Fruit fly (Drosophila melanogaster) whole organism, adult: ENCODE measurements around the gene CG13720.

Experiments used
- CG11617 ChIP-seq: fragments of 200-800 bp; sonication (Bioruptor generic); optimal IDR thresholded peaks from 2 replicates; lab custom pipeline; 2017; ENCODE audit warnings: mild to moderate bottlenecking, missing biosample characterization, missing genetic modification reagents, missing genetic modification characterization
- CG12768 ChIP-seq: fragments of 200-800 bp; sonication (Bioruptor generic); optimal IDR thresholded peaks from 2 replicates; lab custom pipeline; 2017; ENCODE audit warnings: missing biosample characterization, missing genetic modification characterization, mild to moderate bottlenecking, moderate library complexity, missing genetic modification reagents
- CG14711 ChIP-seq: fragments of 200-800 bp; sonication (Bioruptor generic); optimal IDR thresholded peaks from 2 replicates; lab custom pipeline; 2018; ENCODE audit warnings: missing biosample characterization, mild to moderate bottlenecking, missing genetic modification characterization, moderate library complexity
- CG1620 ChIP-seq: fragments of 200-800 bp; sonication (Bioruptor generic); optimal IDR thresholded peaks from 2 replicates; lab custom pipeline; 2016; ENCODE audit warnings: missing biosample characterization, missing genetic modification characterization
- CG33017 ChIP-seq: fragments of 200-800 bp; sonication (Bioruptor generic); optimal IDR thresholded peaks from 2 replicates; lab custom pipeline; 2018; ENCODE audit warnings: missing biosample characterization, mild to moderate bottlenecking, missing genetic modification characterization, moderate library complexity
- CG5204 ChIP-seq: fragments of 200-800 bp; sonication (Bioruptor generic); optimal IDR thresholded peaks from 2 replicates; lab custom pipeline; 2016; ENCODE audit warnings: missing biosample characterization, missing genetic modification characterization
- CG7045 ChIP-seq: fragments of 200-800 bp; sonication (Bioruptor generic); optimal IDR thresholded peaks from 2 replicates; lab custom pipeline; 2017; ENCODE audit warnings: missing biosample characterization, mild to moderate bottlenecking, missing genetic modification characterization
- CG7101 ChIP-seq: fragments of 200-800 bp; sonication (Bioruptor generic); optimal IDR thresholded peaks from 2 replicates; lab custom pipeline; 2018; ENCODE audit warnings: missing biosample characterization, mild to moderate bottlenecking, missing genetic modification characterization, moderate library complexity
- Clk ChIP-seq: fragments of 200-800 bp; sonication (Bioruptor generic); optimal IDR thresholded peaks from 2 replicates; lab custom pipeline; 2017; ENCODE audit warnings: missing biosample characterization, missing genetic modification characterization
- Crg-1 ChIP-seq: fragments of 200-800 bp; sonication (Bioruptor generic); optimal IDR thresholded peaks from 2 replicates; lab custom pipeline; 2016; ENCODE audit warnings: missing biosample characterization, missing genetic modification characterization
- Hr96 ChIP-seq: fragments of 200-800 bp; sonication (Bioruptor generic); optimal IDR thresholded peaks from 2 replicates; lab custom pipeline; 2016; ENCODE audit warnings: missing biosample characterization, missing genetic modification characterization
- Mnt ChIP-seq: fragments of 200-800 bp; sonication (Bioruptor generic); optimal IDR thresholded peaks from 2 replicates; lab custom pipeline; 2016; ENCODE audit warnings: missing biosample characterization, mild to moderate bottlenecking, missing genetic modification characterization
- bab1 ChIP-seq: fragments of 200-800 bp; sonication (Bioruptor generic); optimal IDR thresholded peaks from 3 replicates; lab custom pipeline; 2019; ENCODE audit warnings: missing biosample characterization, mild to moderate bottlenecking, missing genetic modification characterization, moderate library complexity
- cic ChIP-seq: fragments of 200-800 bp; sonication (Bioruptor generic); optimal IDR thresholded peaks from 2 replicates; lab custom pipeline; 2017; ENCODE audit warnings: missing biosample characterization, mild to moderate bottlenecking, missing genetic modification characterization, moderate library complexity
- cnc ChIP-seq, 2 experiments: fragments of >200 bp; optimal IDR thresholded peaks; 2 replicates each; lab custom pipeline; 2017
- kay ChIP-seq: fragments of 200-800 bp; sonication (Bioruptor generic); peaks from one replicate; lab custom pipeline; 2016; ENCODE audit warnings: missing biosample characterization, missing genetic modification characterization, borderline replicate concordance
- ovo ChIP-seq: fragments of 200-800 bp; sonication (Bioruptor generic); optimal IDR thresholded peaks from 2 replicates; lab custom pipeline; 2016; ENCODE audit warnings: missing biosample characterization, missing genetic modification characterization
- pad ChIP-seq: fragments of 200-800 bp; sonication (Bioruptor generic); optimal IDR thresholded peaks from 3 replicates; lab custom pipeline; 2017; ENCODE audit warnings: missing biosample characterization, missing genetic modification characterization, mild to moderate bottlenecking, moderate library complexity, missing genetic modification reagents
- tj ChIP-seq: fragments of 200-800 bp; sonication (Bioruptor generic); optimal IDR thresholded peaks from 3 replicates; lab custom pipeline; 2017; ENCODE audit warnings: missing biosample characterization, mild to moderate bottlenecking, missing genetic modification characterization, moderate library complexity
- toe ChIP-seq: fragments of 200-800 bp; sonication (Bioruptor generic); optimal IDR thresholded peaks from 2 replicates; lab custom pipeline; 2016; ENCODE audit warnings: missing biosample characterization, missing genetic modification characterization

CG13720 gene

DNA sequence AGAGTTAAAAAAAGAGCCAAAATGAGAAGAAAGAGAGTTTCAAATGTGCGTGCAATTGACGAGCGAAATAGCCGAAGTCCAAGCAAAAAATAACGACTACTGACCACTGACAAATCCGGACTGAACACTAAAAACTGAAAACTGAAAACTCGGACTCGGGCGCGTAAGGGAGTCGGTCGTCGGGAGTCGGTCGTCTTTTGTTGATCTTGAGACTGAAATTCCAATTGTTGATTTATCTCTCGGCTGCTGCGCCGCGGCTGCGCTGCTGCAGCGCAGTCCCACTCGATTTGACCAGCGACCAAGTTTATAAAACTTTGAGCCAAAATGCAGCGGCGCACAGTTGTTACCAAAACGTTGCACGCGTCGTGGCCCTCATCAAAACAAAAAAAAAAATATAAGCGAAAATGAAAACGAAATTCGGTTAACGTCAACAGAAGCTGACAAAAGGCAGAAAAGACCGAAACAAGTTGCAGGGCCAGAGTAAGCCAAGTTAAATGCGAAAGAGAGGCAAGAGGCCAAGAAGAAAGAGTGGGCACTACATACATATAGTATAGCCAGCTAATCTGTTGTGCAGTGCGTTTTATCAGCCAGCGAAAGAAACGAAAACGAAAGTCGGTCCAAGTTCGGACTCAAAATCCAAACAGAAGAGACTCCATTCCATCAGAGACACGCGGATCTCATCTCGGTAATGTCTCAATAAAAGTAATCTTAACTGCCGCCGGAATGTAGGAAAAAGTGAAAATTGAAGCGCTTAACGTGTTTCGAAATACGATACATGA, 32.7 kb upstream of the CG13720 start, which contains the start of gene CG11353:
Gene CG11353 (plus strand): TSS at position 330 of the 779 bp plus-strand sequence.
- peak; percentile 30 for TF ChIP-seq tj (GFP tag; lab: Kevin White, UChicago)
- peak; percentile 44 for TF ChIP-seq kay (GFP tag; lab: Kevin White, UChicago)
- TF ChIP-seq CG1620 = no peak
- TF ChIP-seq CG14711 (tag; lab: Kevin White, UChicago) = no peak

dm6 chr3L:4531941-4532478, 31.7 kb upstream of the CG13720 start, which contains the start of gene Tie:
Gene Tie, minus strand, starts transcription at chr3L:4532145.
- no peak for TF ChIP-seq Mnt
- no peak for TF ChIP-seq pad (GFP tag; lab: Kevin White, UChicago)
- peak; percentile 67 for TF ChIP-seq bab1 (GFP tag; lab: Kevin White, UChicago)
- TF ChIP-seq cnc (optimal IDR thresholded peaks at IDR 0.05; lab: Kevin White, UChicago) = no peak
- no peak for TF ChIP-seq Hr96 (GFP tag; lab: Kevin White, UChicago)
- no peak for TF ChIP-seq cic
- TF ChIP-seq CG14711 (tag; lab: Kevin White, UChicago) = no peak

DNA sequence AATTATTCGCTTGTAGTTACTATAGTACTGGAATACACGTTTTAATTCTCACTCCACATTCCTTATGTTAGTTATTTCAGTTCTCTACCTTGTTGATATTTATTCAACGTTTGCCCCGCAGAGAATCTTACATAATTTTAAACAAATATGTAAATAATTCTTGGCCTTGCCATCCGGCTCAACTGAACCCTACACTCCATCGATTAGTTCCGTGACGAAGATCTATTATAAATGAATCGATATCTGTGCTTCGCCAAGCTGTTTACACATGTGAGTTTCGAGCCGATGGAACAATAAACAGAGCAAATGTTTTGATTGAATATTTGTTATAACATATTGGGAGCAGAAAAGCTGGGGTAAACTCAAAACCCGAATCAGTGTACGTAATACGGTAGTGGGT, 21.5 kb upstream of the CG13720 start:
- TF ChIP-seq tj (GFP tag; lab: Kevin White, UChicago) (no peak), CG7101 (tag; lab: Kevin White, UChicago) (no peak), CG5204 (GFP tag; lab: Kevin White, UChicago) (no peak), Crg-1 (no peak), CG1620 (no peak), CG12768 (GFP tag; lab: Kevin White, UChicago) (no peak), toe (GFP tag; lab: Kevin White, UChicago) (no peak), CG11617 (no peak), kay (GFP tag; lab: Kevin White, UChicago) (no peak), Hr96 (GFP tag; lab: Kevin White, UChicago) (no peak), cnc (optimal IDR thresholded peaks at IDR 0.05; lab: Kevin White, UChicago) (no peak), pad (GFP tag; lab: Kevin White, UChicago) (no peak), cic (no peak), CG33017 (no peak), bab1 (GFP tag; lab: Kevin White, UChicago) (no peak), CG7045 (GFP tag; lab: Kevin White, UChicago) (no peak), CG14711 (tag; lab: Kevin White, UChicago) (no peak), ovo (GFP tag; lab: Kevin White, UChicago) (no peak), Mnt (no peak)

DNA sequence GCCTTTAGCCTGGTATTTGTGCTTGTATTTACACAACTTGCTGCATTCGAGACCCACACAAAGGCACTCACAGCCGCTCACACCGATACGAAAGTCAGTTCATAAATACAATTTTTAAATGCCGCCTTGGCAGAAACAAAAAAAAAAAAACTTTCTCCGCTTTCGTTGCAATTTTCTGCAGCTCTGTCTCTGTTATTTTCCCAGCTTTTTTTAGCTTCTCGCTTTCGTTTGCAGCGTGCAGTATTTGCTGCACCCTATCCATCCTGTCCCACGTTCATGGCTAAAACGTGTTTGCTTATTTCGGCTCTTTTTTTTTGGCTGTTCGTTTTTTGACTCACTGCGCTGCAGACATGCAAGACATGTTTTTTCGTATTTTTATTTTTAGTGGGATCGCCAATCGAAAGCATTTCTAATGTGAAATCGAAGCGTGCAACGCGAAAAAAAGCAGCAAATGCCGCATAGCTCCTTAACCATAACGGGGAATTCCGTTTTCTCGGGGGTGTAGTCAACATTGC, 19.2 kb upstream of the CG13720 start:
- TF ChIP-seq kay (GFP tag; lab: Kevin White, UChicago) (no peak), CG14711 (tag; lab: Kevin White, UChicago) (no peak), tj (GFP tag; lab: Kevin White, UChicago) (no peak), cic (no peak), Mnt (no peak), Hr96 (GFP tag; lab: Kevin White, UChicago) (no peak), Clk (no peak), Crg-1 (no peak), CG1620 (no peak), CG7101 (tag; lab: Kevin White, UChicago) (no peak), CG7045 (GFP tag; lab: Kevin White, UChicago) (no peak), CG5204 (GFP tag; lab: Kevin White, UChicago) (no peak)

- no peak for TF ChIP-seq tj (GFP tag; lab: Kevin White, UChicago)
Observed at dm6 chr3L:4516378-4516777, 16.1 kb upstream of the CG13720 start.

DNA sequence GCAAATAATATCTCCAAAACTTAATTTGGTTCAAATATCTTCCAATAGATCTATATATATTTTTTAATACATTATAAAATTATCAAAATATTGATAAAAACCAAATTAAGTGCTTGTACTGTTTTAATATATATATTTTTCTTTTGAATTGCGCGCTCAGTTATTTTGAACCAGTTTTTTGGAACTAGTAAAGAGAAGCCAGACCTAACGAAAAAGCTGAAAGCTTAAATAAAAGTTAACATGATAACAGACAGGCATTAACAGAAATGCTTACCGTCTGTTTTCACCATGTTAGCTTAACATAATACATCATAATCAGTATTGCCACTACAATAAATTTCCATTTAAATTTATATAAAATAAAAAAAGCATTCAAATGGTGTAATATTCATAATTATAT, 10.0 kb upstream of the CG13720 start:
- no peak for TF ChIP-seq toe (GFP tag; lab: Kevin White, UChicago)
- TF ChIP-seq cic = no peak
- no peak for TF ChIP-seq Hr96 (GFP tag; lab: Kevin White, UChicago)
- no peak for TF ChIP-seq kay (GFP tag; lab: Kevin White, UChicago)
- TF ChIP-seq Clk = no peak
- no peak for TF ChIP-seq bab1 (GFP tag; lab: Kevin White, UChicago)
- no peak for TF ChIP-seq CG12768 (GFP tag; lab: Kevin White, UChicago)
- no peak for TF ChIP-seq ovo (GFP tag; lab: Kevin White, UChicago)
- TF ChIP-seq CG33017 = no peak
- TF ChIP-seq CG7045 (GFP tag; lab: Kevin White, UChicago) = no peak
- no peak for TF ChIP-seq CG1620
- no peak for TF ChIP-seq CG7101 (tag; lab: Kevin White, UChicago)

DNA sequence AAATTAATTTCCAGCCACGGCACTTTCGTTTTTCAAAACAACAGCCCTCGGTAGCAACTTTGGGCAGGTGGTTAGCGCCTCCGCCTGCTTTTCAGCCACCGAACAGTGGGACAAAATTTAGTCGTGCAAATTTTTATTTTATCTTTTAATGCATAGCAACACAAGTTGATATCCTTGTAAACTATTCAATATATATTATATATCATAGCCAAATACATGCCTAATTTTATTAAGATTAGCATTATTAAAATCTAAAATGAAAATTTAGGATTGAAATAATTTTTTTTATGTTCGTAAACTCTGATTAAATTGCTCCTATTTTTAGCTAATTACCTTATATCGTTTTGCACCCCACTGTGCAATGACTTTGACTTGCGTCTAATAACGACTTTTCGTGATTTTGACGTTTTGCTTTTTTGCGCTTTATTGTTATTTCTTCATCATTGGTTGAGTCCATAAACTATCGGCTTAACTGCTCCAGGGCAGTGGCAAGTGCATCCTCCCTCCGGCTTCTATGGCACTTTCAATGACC, 8.7 kb upstream of the CG13720 start:
- TF ChIP-seq Hr96 (GFP tag; lab: Kevin White, UChicago) = no peak
- TF ChIP-seq CG5204 (GFP tag; lab: Kevin White, UChicago) = no peak
- TF ChIP-seq cnc (optimal IDR thresholded peaks at IDR 0.05; lab: Kevin White, UChicago) = no peak
- no peak for TF ChIP-seq ovo (GFP tag; lab: Kevin White, UChicago)
- no peak for TF ChIP-seq bab1 (GFP tag; lab: Kevin White, UChicago)
- no peak for TF ChIP-seq Mnt
- TF ChIP-seq CG14711 (tag; lab: Kevin White, UChicago) = no peak
- no peak for TF ChIP-seq Clk
- TF ChIP-seq tj (GFP tag; lab: Kevin White, UChicago) = no peak
- no peak for TF ChIP-seq toe (GFP tag; lab: Kevin White, UChicago)
- no peak for TF ChIP-seq Crg-1
- TF ChIP-seq CG1620 = no peak
- TF ChIP-seq CG7101 (tag; lab: Kevin White, UChicago) = no peak
- no peak for TF ChIP-seq pad (GFP tag; lab: Kevin White, UChicago)
- TF ChIP-seq cic = no peak
- TF ChIP-seq CG11617 = no peak
- TF ChIP-seq kay (GFP tag; lab: Kevin White, UChicago) = no peak
- TF ChIP-seq CG7045 (GFP tag; lab: Kevin White, UChicago) = no peak
- TF ChIP-seq CG12768 (GFP tag; lab: Kevin White, UChicago) = no peak
